Fruit fly (Drosophila melanogaster) whole organism, larva: ENCODE measurements around the gene amx.

Experiments used
- noc ChIP-seq: fragments of 200-800 bp; sonication (Bioruptor generic); optimal IDR thresholded peaks from 3 replicates; lab custom pipeline; 2019; ENCODE audit warnings: missing biosample characterization, mild to moderate bottlenecking, missing genetic modification characterization, moderate library complexity

amx gene

dm6 chrX:9252051-9252708 is 5.0 kb upstream of the amx start:
- TF ChIP-seq noc, result no peak

dm6 chrX:9251212-9251877 is 4.2 kb upstream of the amx start:
- no peak for TF ChIP-seq noc

- no peak for TF ChIP-seq noc
These were observed 3.2 kb upstream of the amx start, which contains the start of gene CG17754 for dm6 chrX:9250161-9250831. TSS of gene CG17754 (plus strand) at chrX:9250420.

- TF ChIP-seq noc, result no peak
These were observed 904 bp upstream of the amx start for dm6 chrX:9248040-9248439.

dm6 chrX:9243417-9243884 is 3.7 kb downstream of the amx start, which contains the start of the genes mxc and Larp7:
TSS of gene mxc (minus strand) at chrX:9243467.
TSS of gene Larp7 (plus strand) at chrX:9243817.
- TF ChIP-seq noc, result no peak

- no peak for TF ChIP-seq noc
These were observed 10.7 kb downstream of the amx start, which contains the start of gene Ir8a for dm6 chrX:9236485-9236884. TSS of gene Ir8a (minus strand) at chrX:9236585.

dm6 chrX:9232199-9232598 is 14.9 kb downstream of the amx start, which contains the start of gene CG12121:
TSS of gene CG12121 (minus strand) at chrX:9232378.
- TF ChIP-seq noc, result no peak

dm6 chrX:9226837-9227236 is 20.3 kb downstream of the amx start, which contains the start of gene Gr8a:
TSS of gene Gr8a (plus strand) at chrX:9227137.
- no peak for TF ChIP-seq noc

dm6 chrX:9225137-9225536 is 22.0 kb downstream of the amx start, which contains the start of gene CG15370:
TSS of gene CG15370 (plus strand) at chrX:9225437.
- TF ChIP-seq noc, result no peak

dm6 chrX:9224423-9224822 is 22.7 kb downstream of the amx start:
- no peak for TF ChIP-seq noc

dm6 chrX:9223182-9223581 is 24.0 kb downstream of the amx start, which contains the start of gene t:
TSS of gene t (minus strand) at chrX:9223257.
- TF ChIP-seq noc, result peak; percentile 15

dm6 chrX:9220434-9220833 is 26.7 kb downstream of the amx start:
- no peak for TF ChIP-seq noc

dm6 chrX:9216572-9216971 is 30.6 kb downstream of the amx start, which contains the start of gene CG15369:
TSS of gene CG15369 (plus strand) at chrX:9216872.
- TF ChIP-seq noc, result no peak

- no peak for TF ChIP-seq noc
These were observed 31.7 kb downstream of the amx start, which contains the start of gene CG15368 for dm6 chrX:9215485-9215884. TSS of gene CG15368 (plus strand) at chrX:9215785.

dm6 chrX:9214576-9214975 is 32.6 kb downstream of the amx start, which contains the start of gene Obp8a:
TSS of gene Obp8a (plus strand) at chrX:9214876.
- TF ChIP-seq noc, result no peak

dm6 chrX:9210787-9211186 is 36.3 kb downstream of the amx start, which contains the start of gene SmydA-9:
TSS of gene SmydA-9 (minus strand) at chrX:9210887.
- TF ChIP-seq noc, result no peak
